Worm (Caenorhabditis elegans) whole organism, L4 larva: ENCODE results near the gene W01A11.7.
A peak's percentile ranks its signal among the peaks of the same experiment; 100 is the strongest.

Source experiments
- D1046.2 ChIP-seq: fragments of 200-800 bp; sonication (Bioruptor generic); IDR thresholded peaks from 2 replicates; pipeline ENCODE4 v1.3.6; 2022; ENCODE audit warnings: missing genetic modification characterization, missing compliant biosample characterization
- R02D3.7 ChIP-seq: fragments of 150-350 bp; sonication (generic microtip); optimal IDR thresholded peaks from 3 replicates; lab custom pipeline; 2014; ENCODE audit warnings: missing biosample characterization, missing genetic modification characterization
- Y48G9A.11 ChIP-seq: fragments of 200-800 bp; sonication (Bioruptor generic); IDR thresholded peaks from 2 replicates; pipeline ENCODE4 v1.3.6; 2022; ENCODE audit warnings: missing genetic modification reagents, missing genetic modification characterization, missing compliant biosample characterization
- aha-1 ChIP-seq: fragments of 150-350 bp; peaks from one replicate; lab custom pipeline; 2014; ENCODE audit warnings: missing biosample characterization, missing genetic modification characterization
- aly-2 ChIP-seq: sonication (generic microtip); optimal IDR thresholded peaks from 2 replicates; lab custom pipeline; 2018; ENCODE audit warnings: missing biosample characterization, missing genetic modification characterization
- attf-4 ChIP-seq: sonication (generic microtip); optimal IDR thresholded peaks from 3 replicates; lab custom pipeline; 2017; ENCODE audit warnings: missing biosample characterization, missing genetic modification characterization
- ceh-62 ChIP-seq: sonication (generic microtip); optimal IDR thresholded peaks from 2 replicates; lab custom pipeline; 2017; ENCODE audit warnings: missing biosample characterization, missing genetic modification characterization
- ctbp-1 ChIP-seq: fragments of 200-800 bp; sonication (Bioruptor generic); IDR thresholded peaks from 2 replicates; pipeline ENCODE4 v1.3.6; 2022; ENCODE audit warnings: missing genetic modification reagents, missing genetic modification characterization, missing compliant biosample characterization
- daf-16 ChIP-seq, 3 experiments: sonication (generic microtip); optimal IDR thresholded peaks; 2 replicates each; lab custom pipeline; 2016 to 2017; ENCODE audit warnings: missing genetic modification characterization in 3 of 3, missing genetic modification reagents in 3 of 3, mild to moderate bottlenecking in 2 of 3, missing compliant biosample characterization in 2 of 3, missing biosample characterization in 1 of 3, moderate library complexity in 1 of 3
- dmd-6 ChIP-seq: fragments of 200-800 bp; sonication (Bioruptor generic); IDR thresholded peaks from 2 replicates; pipeline ENCODE4 v1.3.6; 2022; ENCODE audit warnings: missing genetic modification reagents, missing genetic modification characterization, missing compliant biosample characterization
- dmd-9 ChIP-seq: fragments of 200-800 bp; sonication (Bioruptor generic); IDR thresholded peaks from 2 replicates; pipeline ENCODE4 v1.3.6; 2022; ENCODE audit warnings: missing genetic modification reagents, missing genetic modification characterization, missing compliant biosample characterization
- dve-1 ChIP-seq: sonication (generic microtip); optimal IDR thresholded peaks from 2 replicates; lab custom pipeline; 2017; ENCODE audit warnings: antibody characterized with exemption, mild to moderate bottlenecking, missing genetic modification characterization, missing compliant biosample characterization; ENCODE audit not compliant: insufficient read depth
- fkh-10 ChIP-seq: fragments of 150-350 bp; optimal IDR thresholded peaks from 2 replicates; lab custom pipeline; 2014; ENCODE audit warnings: missing biosample characterization, missing genetic modification reagents, missing genetic modification characterization
- gei-8 ChIP-seq: fragments of 200-800 bp; sonication (Bioruptor generic); optimal IDR thresholded peaks from 2 replicates; lab custom pipeline; 2018; ENCODE audit warnings: mild to moderate bottlenecking, missing genetic modification characterization, missing compliant biosample characterization
- hlh-11 ChIP-seq: fragments of 200-800 bp; sonication (Bioruptor generic); optimal IDR thresholded peaks from 2 replicates; lab custom pipeline; 2018; ENCODE audit warnings: mild to moderate bottlenecking, missing genetic modification characterization, missing compliant biosample characterization
- hlh-30 ChIP-seq: sonication (generic microtip); optimal IDR thresholded peaks from 2 replicates; lab custom pipeline; 2017; ENCODE audit warnings: antibody characterized with exemption, mild to moderate bottlenecking, missing genetic modification characterization, missing compliant biosample characterization; ENCODE audit not compliant: insufficient read depth
- jun-1 ChIP-seq: fragments of 150-350 bp; optimal IDR thresholded peaks from 2 replicates; lab custom pipeline; 2014; ENCODE audit warnings: missing biosample characterization, missing genetic modification reagents, missing genetic modification characterization
- lim-7 ChIP-seq: fragments of 200-800 bp; sonication (Bioruptor generic); IDR thresholded peaks from 2 replicates; pipeline ENCODE4 v1.3.6; 2022; ENCODE audit warnings: missing genetic modification characterization, missing compliant biosample characterization
- lir-3 ChIP-seq: sonication (generic microtip); optimal IDR thresholded peaks from 2 replicates; lab custom pipeline; 2016; ENCODE audit warnings: mild to moderate bottlenecking, missing genetic modification characterization, missing compliant biosample characterization
- lsy-2 ChIP-seq, 2 experiments: fragments of 150-350 bp in 1 of 2; sonication (generic microtip) in 1 of 2; optimal IDR thresholded peaks; 2 replicates each; lab custom pipeline; 2014 to 2017; ENCODE audit warnings: missing biosample characterization in 2 of 2, missing genetic modification characterization in 2 of 2
- madf-5 ChIP-seq, 2 experiments: fragments of 200-800 bp; sonication (Bioruptor generic); IDR thresholded peaks; 2 replicates each; pipeline ENCODE4 v1.3.6; 2022; ENCODE audit warnings: missing compliant biosample characterization in 2 of 2, missing genetic modification characterization in 2 of 2
- madf-9 ChIP-seq: fragments of 200-800 bp; sonication (Bioruptor generic); conservative IDR thresholded peaks from 2 replicates; pipeline ENCODE4 v1.3.6; 2022; ENCODE audit warnings: missing genetic modification reagents, missing genetic modification characterization, missing compliant biosample characterization
- mdl-1 ChIP-seq, 2 experiments: fragments of 150-350 bp in 1 of 2; sonication (generic microtip) in 1 of 2; optimal IDR thresholded peaks; 2 replicates each; lab custom pipeline; 2014 to 2017; ENCODE audit warnings: missing biosample characterization in 2 of 2, missing genetic modification characterization in 2 of 2
- mep-1 ChIP-seq: fragments of 150-350 bp; sonication (generic microtip); optimal IDR thresholded peaks from 3 replicates; lab custom pipeline; 2014; ENCODE audit warnings: missing biosample characterization, missing genetic modification characterization
- mes-2 ChIP-seq: sonication (generic microtip); optimal IDR thresholded peaks from 2 replicates; lab custom pipeline; 2016; ENCODE audit warnings: missing genotype, mild to moderate bottlenecking, missing genetic modification characterization, missing compliant biosample characterization; ENCODE audit not compliant: poor library complexity, severe bottlenecking
- nhr-111 ChIP-seq: fragments of 200-800 bp; sonication (Bioruptor generic); optimal IDR thresholded peaks from 2 replicates; lab custom pipeline; 2018; ENCODE audit warnings: mild to moderate bottlenecking, missing genetic modification characterization, missing compliant biosample characterization
- nhr-25 ChIP-seq: sonication (generic microtip); optimal IDR thresholded peaks from 2 replicates; lab custom pipeline; 2017; ENCODE audit warnings: missing genetic modification characterization, mild to moderate bottlenecking, missing compliant biosample characterization, antibody characterized with exemption, moderate library complexity, borderline replicate concordance; ENCODE audit not compliant: insufficient read depth
- nhr-28 ChIP-seq: fragments of 150-350 bp; optimal IDR thresholded peaks from 2 replicates; lab custom pipeline; 2014; ENCODE audit warnings: missing biosample characterization, missing genetic modification characterization
- nhr-41 ChIP-seq: fragments of 200-800 bp; sonication (Bioruptor generic); IDR thresholded peaks from 2 replicates; pipeline ENCODE4 v1.3.6; 2022; ENCODE audit warnings: missing genetic modification reagents, missing genetic modification characterization, missing compliant biosample characterization
- nhr-77 ChIP-seq: fragments of 150-350 bp; optimal IDR thresholded peaks from 2 replicates; lab custom pipeline; 2014; ENCODE audit warnings: missing biosample characterization, missing genetic modification characterization
- pqm-1 ChIP-seq: sonication (generic microtip); optimal IDR thresholded peaks from 2 replicates; lab custom pipeline; 2017; ENCODE audit warnings: missing biosample characterization, missing genetic modification characterization
- rbr-2 ChIP-seq: sonication (generic microtip); optimal IDR thresholded peaks from 2 replicates; lab custom pipeline; 2016; ENCODE audit warnings: missing genotype, missing genetic modification characterization, missing compliant biosample characterization
- skn-1 ChIP-seq: fragments of 150-350 bp; optimal IDR thresholded peaks from 2 replicates; lab custom pipeline; 2014; ENCODE audit warnings: missing biosample characterization, missing genetic modification characterization
- snpc-1.2 ChIP-seq: fragments of 200-800 bp; sonication (Bioruptor generic); IDR thresholded peaks from 2 replicates; pipeline ENCODE4 v1.3.6; 2022; ENCODE audit warnings: missing genetic modification reagents, missing genetic modification characterization, missing compliant biosample characterization
- tra-1 ChIP-seq: fragments of 200-800 bp; sonication (Bioruptor generic); IDR thresholded peaks from 2 replicates; pipeline ENCODE4 v1.3.6; 2022; ENCODE audit warnings: missing genetic modification reagents, missing genetic modification characterization, missing compliant biosample characterization
- unc-62 ChIP-seq, 3 experiments: fragments of 150-350 bp in 1 of 3; sonication (generic microtip); optimal IDR thresholded peaks in 2 of 3; peaks in 1 of 3; 1 replicate in 1 of 3; 2 replicates in 2 of 3; lab custom pipeline; 2014 to 2017; ENCODE audit warnings: missing biosample characterization in 3 of 3, missing genetic modification characterization in 3 of 3, missing genetic modification reagents in 3 of 3, missing genotype in 1 of 3
- vab-7 ChIP-seq: fragments of 200-800 bp; sonication (Bioruptor generic); IDR thresholded peaks from 2 replicates; pipeline ENCODE4 v1.3.6; 2022; ENCODE audit warnings: missing genetic modification reagents, missing genetic modification characterization, missing compliant biosample characterization
- zag-1 ChIP-seq: fragments of 150-350 bp; optimal IDR thresholded peaks from 2 replicates; lab custom pipeline; 2014; ENCODE audit warnings: missing biosample characterization, missing genetic modification characterization
- zfp-2 ChIP-seq: sonication (generic microtip); optimal IDR thresholded peaks from 2 replicates; lab custom pipeline; 2016; ENCODE audit warnings: mild to moderate bottlenecking, missing genetic modification characterization, missing compliant biosample characterization
- zip-2 ChIP-seq: fragments of 150-350 bp; optimal IDR thresholded peaks from 2 replicates; lab custom pipeline; 2014; ENCODE audit warnings: missing biosample characterization, missing genetic modification characterization

W01A11.7 gene

DNA sequence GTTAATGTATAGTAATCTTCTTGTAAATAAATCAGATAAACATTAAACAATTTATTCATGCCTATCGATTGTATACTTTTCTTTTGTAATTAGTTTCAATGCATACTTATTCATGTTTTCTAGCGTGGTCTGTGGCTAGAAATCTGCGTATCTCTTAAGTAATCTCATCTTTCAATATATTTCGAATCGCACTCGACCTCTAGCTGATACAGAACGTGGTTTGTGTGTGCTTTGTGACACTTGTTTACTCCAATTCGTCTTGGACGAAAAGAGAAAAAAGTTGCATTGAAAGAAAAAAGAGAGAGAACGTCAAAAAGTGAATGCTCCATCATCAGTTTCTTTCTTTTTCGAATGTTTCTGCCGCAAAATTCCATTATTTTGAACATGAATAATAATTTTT is 6.7 kb downstream of the W01A11.7 start:
- TF ChIP-seq aha-1 (peak; percentile 92), nhr-28 (peak; percentile 74), lim-7 (GFP tag; lab: Robert Waterston, UW) (no peak), fkh-10 (GFP tag; lab: Kevin White, UChicago) (peak; percentile 13), daf-16 (GFP tag; optimal IDR thresholded peaks at IDR 0.05; lab: Kevin White, UChicago) (no peak), daf-16 (tag; optimal IDR thresholded peaks at IDR 0.05; lab: Kevin White, UChicago) (peak; percentile 55), hlh-30 (peak; percentile 6)

DNA sequence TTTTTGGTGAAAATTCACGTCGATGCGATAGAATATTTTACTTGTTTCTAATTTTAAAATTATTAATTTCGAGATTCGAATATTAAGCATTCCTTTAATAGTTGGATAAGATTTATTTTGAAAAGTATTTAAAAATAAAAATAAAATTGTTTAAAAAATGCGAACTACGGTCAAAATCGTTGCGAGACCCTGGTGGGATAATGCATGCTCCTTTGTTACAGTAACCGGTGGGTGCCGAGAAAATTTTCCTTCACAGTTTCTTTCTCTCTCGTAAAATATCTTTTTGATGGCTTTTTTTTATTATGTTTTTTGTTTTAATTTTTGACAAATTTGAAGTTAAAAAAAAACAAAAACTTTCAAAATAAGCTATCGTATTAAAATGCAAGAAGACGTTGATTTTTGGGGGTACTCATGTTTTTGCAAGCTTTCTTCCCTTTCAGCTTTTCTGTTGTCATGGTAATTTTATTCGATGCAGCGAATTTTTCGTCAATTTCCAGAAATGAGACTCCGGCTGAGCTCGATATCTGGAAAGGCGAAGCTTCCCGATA is 8.5 kb downstream of the W01A11.7 start, which contains the start of gene dgtr-1:
TSS of gene dgtr-1 (plus strand) at position 498 of the 548 bp plus-strand sequence.
- no peak for TF ChIP-seq Y48G9A.11 (GFP tag; lab: Robert Waterston, UW)
- no peak for TF ChIP-seq rbr-2
- no peak for TF ChIP-seq dmd-9 (GFP tag; lab: Robert Waterston, UW)
- no peak for TF ChIP-seq madf-5 (GFP tag; IDR thresholded peaks at IDR 0.05; lab: Robert Waterston, UW)
- no peak for TF ChIP-seq lir-3 (tag; lab: Kevin White, UChicago)
- 0 out of 2 replicates have a peak, but pooled peaks have one; percentile 22 for TF ChIP-seq snpc-1.2 (GFP tag; lab: Robert Waterston, UW)
- no peak for TF ChIP-seq ctbp-1
- TF ChIP-seq lsy-2 (tag; optimal IDR thresholded peaks at IDR 0.05; lab: Kevin White, UChicago) = peak in 1 of 2 experiments; percentile 51
- no peak for TF ChIP-seq zag-1 (tag; lab: Kevin White, UChicago)
- TF ChIP-seq nhr-25 (tag; lab: Kevin White, UChicago) = no peak
- no peak for TF ChIP-seq ceh-62 (tag; lab: Kevin White, UChicago)
- TF ChIP-seq vab-7 (GFP tag; lab: Robert Waterston, UW) = no peak
- no peak for TF ChIP-seq zip-2 (tag; lab: Kevin White, UChicago)
- TF ChIP-seq nhr-111 (GFP tag; lab: Kevin White, UChicago) = no peak
- TF ChIP-seq jun-1 = no peak
- TF ChIP-seq, all 104 proteins: peak for 2

DNA sequence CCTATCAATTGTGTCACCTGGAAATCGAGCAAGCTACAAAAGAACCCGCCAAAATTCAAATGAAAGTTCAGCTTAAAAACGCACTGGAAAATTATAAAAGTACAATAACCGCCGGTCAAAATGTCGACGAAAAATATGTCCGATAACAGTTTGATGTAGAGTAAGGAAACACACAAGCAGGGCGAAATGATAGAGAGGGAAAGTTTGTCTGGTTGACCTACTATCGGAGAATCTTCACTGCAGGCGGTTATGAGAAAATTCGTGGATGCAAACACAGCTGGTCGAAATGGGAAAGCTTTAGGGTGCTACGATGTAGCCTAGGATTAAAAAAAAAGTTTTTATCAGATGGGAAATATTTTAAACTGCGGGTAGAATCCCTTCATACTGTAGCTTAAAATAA is 9.8 kb downstream of the W01A11.7 start:
- no peak for TF ChIP-seq daf-16 (GFP tag; optimal IDR thresholded peaks at IDR 0.05; lab: Kevin White, UChicago)
- TF ChIP-seq daf-16 (tag; optimal IDR thresholded peaks at IDR 0.05; lab: Kevin White, UChicago) = peak; percentile 8
- no peak for TF ChIP-seq D1046.2 (GFP tag; lab: Robert Waterston, UW)
- peak; percentile 2 for TF ChIP-seq hlh-11 (tag; lab: Kevin White, UChicago)
- TF ChIP-seq nhr-28 = peak; percentile 7

DNA sequence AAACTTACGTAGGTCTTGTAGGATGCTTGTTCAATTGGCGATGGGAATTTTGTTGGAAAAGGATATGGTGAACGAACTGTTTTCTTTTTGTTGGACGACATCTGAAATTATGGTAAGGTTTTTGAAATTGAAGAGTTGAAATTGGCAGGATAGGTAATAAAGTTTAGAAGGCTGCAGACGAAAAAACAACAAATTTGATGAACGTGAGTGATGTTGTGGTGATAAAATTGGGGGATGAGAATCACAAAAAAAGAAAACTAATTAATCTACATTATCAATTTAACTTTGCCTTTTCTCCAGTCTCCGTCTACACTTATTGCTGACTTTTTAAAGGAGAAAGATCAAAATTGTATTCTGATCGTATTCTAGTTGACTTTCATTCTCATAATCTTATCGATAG is 11.4 kb downstream of the W01A11.7 start, which contains the start of gene cpt-6:
TSS of gene cpt-6 (minus strand) at position 101 of the 400 bp plus-strand sequence.
- TF ChIP-seq lim-7 (GFP tag; lab: Robert Waterston, UW) = no peak
- TF ChIP-seq gei-8 (GFP tag; lab: Kevin White, UChicago) = no peak
- TF ChIP-seq mes-2 (tag; lab: Kevin White, UChicago) = no peak
- no peak for TF ChIP-seq nhr-41 (GFP tag; lab: Robert Waterston, UW)
- TF ChIP-seq ctbp-1 = no peak
- no peak for TF ChIP-seq R02D3.7 (tag; lab: Kevin White, UChicago)
- no peak for TF ChIP-seq daf-16 (GFP tag; optimal IDR thresholded peaks at IDR 0.05; lab: Kevin White, UChicago)
- TF ChIP-seq daf-16 (tag; optimal IDR thresholded peaks at IDR 0.05; lab: Kevin White, UChicago) = no peak
- TF ChIP-seq mep-1 (tag; lab: Kevin White, UChicago) = no peak
- no peak for TF ChIP-seq attf-4 (tag; lab: Kevin White, UChicago)
- no peak for TF ChIP-seq skn-1
- TF ChIP-seq tra-1 (GFP tag; lab: Robert Waterston, UW) = no peak
- TF ChIP-seq zfp-2 = no peak

DNA sequence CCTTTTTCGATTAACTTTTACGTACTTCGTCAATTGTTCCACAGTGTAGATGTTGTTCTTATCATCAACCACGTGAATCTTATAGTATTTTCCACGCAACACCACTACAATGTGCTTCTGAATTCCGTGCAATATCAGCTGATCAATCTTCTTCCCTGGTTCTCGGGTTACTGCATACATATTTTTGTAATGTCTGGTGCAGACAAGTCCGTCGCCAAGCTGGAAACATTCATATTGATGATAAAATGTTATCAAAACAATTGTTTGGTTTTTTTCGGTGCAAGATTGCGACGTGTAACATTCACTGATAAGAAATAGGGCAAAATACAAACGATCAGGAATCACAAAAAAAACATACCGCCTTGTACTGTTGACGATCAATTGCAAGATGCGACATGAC is 12.7 kb downstream of the W01A11.7 start:
- TF ChIP-seq nhr-28 = peak; percentile 34
- no peak for TF ChIP-seq daf-16 (GFP tag; optimal IDR thresholded peaks at IDR 0.05; lab: Kevin White, UChicago)
- TF ChIP-seq daf-16 (tag; optimal IDR thresholded peaks at IDR 0.05; lab: Kevin White, UChicago) = peak; percentile 59
- TF ChIP-seq dve-1 = peak; percentile 12
- TF ChIP-seq madf-9 (GFP tag; lab: Robert Waterston, UW) = no peak
- TF ChIP-seq aly-2 (tag; lab: Kevin White, UChicago) = no peak
- peak; percentile 13 for TF ChIP-seq pqm-1 (tag; lab: Kevin White, UChicago)
- TF ChIP-seq unc-62 (GFP tag; optimal IDR thresholded peaks at IDR 0.05 in 1 of 2; lab: Kevin White, UChicago) = peak in 1 of 2 experiments; percentile 96
- TF ChIP-seq unc-62 (tag; optimal IDR thresholded peaks at IDR 0.05; lab: Kevin White, UChicago) = no peak
- no peak for TF ChIP-seq lir-3 (tag; lab: Kevin White, UChicago)
- TF ChIP-seq mdl-1 (tag; optimal IDR thresholded peaks at IDR 0.05; lab: Kevin White, UChicago) = peak in 1 of 2 experiments; percentile 8
- no peak for TF ChIP-seq lsy-2 (tag; optimal IDR thresholded peaks at IDR 0.05; lab: Kevin White, UChicago)
- peak; percentile 62 for TF ChIP-seq dmd-6
- TF ChIP-seq hlh-30 = peak; percentile 48
- TF ChIP-seq hlh-11 (tag; lab: Kevin White, UChicago) = peak; percentile 58
- TF ChIP-seq nhr-77 (tag; lab: Kevin White, UChicago) = no peak
